Worm (Caenorhabditis elegans): ENCODE measurements around the gene F07F6.2.

F07F6.2 gene

DNA sequence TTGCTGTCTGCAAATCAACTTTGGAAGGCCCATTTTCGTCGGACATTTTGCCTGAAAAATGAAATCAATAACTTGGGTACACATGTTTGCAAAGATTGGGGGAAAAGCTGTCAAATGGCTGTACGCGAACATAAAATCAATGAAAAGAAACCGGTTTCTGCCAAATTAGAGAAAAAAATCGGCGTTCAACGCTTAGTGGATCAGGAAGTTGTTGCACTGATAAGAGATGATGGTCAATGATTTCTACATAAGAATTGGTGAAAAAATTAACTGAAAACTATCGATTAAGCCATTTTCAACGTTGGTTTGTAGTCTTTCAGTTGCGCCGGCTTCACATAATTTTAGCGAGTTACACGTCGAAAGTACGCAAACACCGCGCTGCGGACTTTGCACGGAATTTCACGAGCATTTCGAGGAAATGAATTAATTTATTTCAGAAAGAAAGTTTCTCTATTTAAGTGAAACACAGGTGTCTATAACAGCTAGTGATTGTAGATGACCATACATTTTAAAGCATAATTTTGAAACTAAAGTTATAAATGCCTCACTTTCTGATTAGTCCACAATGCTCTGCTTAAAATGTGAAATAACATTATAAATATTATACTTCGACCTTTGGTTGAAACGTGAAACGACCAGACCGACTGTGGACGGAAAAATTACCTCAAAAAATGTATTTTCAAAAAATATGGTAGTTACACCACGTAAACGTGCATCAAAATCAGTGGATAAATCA is at the start of gene F07F6.2, which contains the start of gene F07F6.4:
TSS of gene F07F6.2 (plus strand) at position 686 of the 736 bp plus-strand sequence.
TSS of gene F07F6.4 (minus strand) at position 51 of the 736 bp plus-strand sequence.
- TF ChIP-seq lsy-2 (tag; optimal IDR thresholded peaks at IDR 0.05) (peak in 1 of 2 experiments; percentile 58), blmp-1 (tag; optimal IDR thresholded peaks at IDR 0.05; ENCODE audit: insufficient read depth) (no peak), C34F6.9 (tag; optimal IDR thresholded peaks at IDR 0.05) (peak; percentile 59), nhr-21 (tag; optimal IDR thresholded peaks at IDR 0.05) (no peak), ztf-1 (GFP tag; conservative IDR thresholded peaks at IDR 0.05) (no peak), elt-3 (tag; optimal IDR thresholded peaks at IDR 0.05) (no peak), gmeb-1 (tag; optimal IDR thresholded peaks at IDR 0.05) (no peak), lin-13 (GFP tag; optimal IDR thresholded peaks at IDR 0.05) (peak; percentile 5), aly-2 (tag; optimal IDR thresholded peaks at IDR 0.05) (no peak), zag-1 (tag; optimal IDR thresholded peaks at IDR 0.05) (no peak), crh-2 (tag; optimal IDR thresholded peaks at IDR 0.05) (peak; percentile 88), nhr-129 (tag; optimal IDR thresholded peaks at IDR 0.05) (peak; percentile 8), sem-4 (tag; optimal IDR thresholded peaks at IDR 0.05) (no peak), sma-9 (GFP tag; optimal IDR thresholded peaks at IDR 0.05) (no peak), sma-9 (tag; optimal IDR thresholded peaks at IDR 0.05) (no peak)

DNA sequence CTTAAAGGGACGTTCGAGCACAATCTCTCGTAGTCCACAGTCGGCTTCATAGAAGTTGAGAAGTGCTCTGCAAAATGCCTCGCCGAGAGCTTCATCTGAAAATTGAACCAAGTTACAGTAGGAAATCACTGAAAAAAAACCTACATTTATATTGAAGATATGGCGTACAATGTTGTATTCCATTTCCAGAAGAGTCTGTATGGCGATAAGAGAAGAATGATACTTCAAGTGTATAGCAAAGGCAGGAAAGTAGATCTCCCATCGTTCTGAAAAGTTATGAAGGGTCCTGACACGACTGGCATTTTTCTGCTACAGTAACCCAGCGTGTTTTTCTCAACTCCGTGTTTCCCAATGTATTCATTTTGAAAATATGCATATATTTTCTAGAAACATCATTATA is 45.7 kb upstream of the F07F6.2 start:
- TF ChIP-seq lsy-2 (tag; optimal IDR thresholded peaks at IDR 0.05) (no peak), ztf-1 (GFP tag; conservative IDR thresholded peaks at IDR 0.05) (no peak), unc-62 (GFP tag; optimal IDR thresholded peaks at IDR 0.05) (no peak), mab-5 (tag; optimal IDR thresholded peaks at IDR 0.05) (no peak), ceh-82 (tag; optimal IDR thresholded peaks at IDR 0.05) (no peak), gmeb-1 (tag; optimal IDR thresholded peaks at IDR 0.05) (no peak), Y55F3AM.14 (GFP tag; optimal IDR thresholded peaks at IDR 0.05) (no peak), nhr-12 (tag; optimal IDR thresholded peaks at IDR 0.05) (no peak), ceh-16 (tag; optimal IDR thresholded peaks at IDR 0.05) (no peak), blmp-1 (tag; optimal IDR thresholded peaks at IDR 0.05; ENCODE audit: insufficient read depth) (no peak), nhr-6 (tag; optimal IDR thresholded peaks at IDR 0.05) (no peak), aly-2 (tag; optimal IDR thresholded peaks at IDR 0.05) (no peak), snpc-4 (tag; optimal IDR thresholded peaks at IDR 0.05) (no peak), nhr-23 (tag; optimal IDR thresholded peaks at IDR 0.05) (no peak), sem-4 (tag; optimal IDR thresholded peaks at IDR 0.05) (no peak), dmd-4 (tag; optimal IDR thresholded peaks at IDR 0.05) (no peak), elt-1 (tag; optimal IDR thresholded peaks at IDR 0.05) (no peak), nhr-237 (tag; optimal IDR thresholded peaks at IDR 0.05) (no peak)

DNA sequence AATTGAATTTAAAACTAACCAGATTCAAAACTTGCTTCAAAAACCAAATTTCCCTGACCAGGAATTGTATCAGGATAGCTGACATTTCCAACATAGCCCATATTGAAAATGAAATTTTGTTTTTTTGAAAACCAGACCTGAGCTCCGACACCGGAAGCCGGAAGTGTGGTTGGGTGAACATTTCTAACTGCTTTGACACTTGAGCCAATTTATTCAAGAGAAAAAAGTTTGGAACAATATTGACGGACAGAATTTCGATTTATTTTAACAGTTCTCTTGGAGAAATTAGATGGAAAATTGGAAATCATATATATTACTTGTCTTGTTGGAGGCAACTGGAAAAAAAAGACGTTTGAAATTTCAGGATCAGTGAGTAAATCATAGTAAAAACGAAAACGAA is 42.8 kb upstream of the F07F6.2 start, which contains the start of gene ccpp-6:
TSS of gene ccpp-6 (minus strand) at position 101 of the 400 bp plus-strand sequence.
- TF ChIP-seq lin-13 (GFP tag; optimal IDR thresholded peaks at IDR 0.05) (no peak), nhr-12 (tag; optimal IDR thresholded peaks at IDR 0.05) (no peak), nhr-11 (tag; optimal IDR thresholded peaks at IDR 0.05) (no peak), nhr-237 (tag; optimal IDR thresholded peaks at IDR 0.05) (no peak), mdl-1 (tag; optimal IDR thresholded peaks at IDR 0.05) (no peak), F13H6.1 (tag; optimal IDR thresholded peaks at IDR 0.05) (no peak), snpc-4 (tag; optimal IDR thresholded peaks at IDR 0.05) (no peak), nhr-6 (tag; optimal IDR thresholded peaks at IDR 0.05) (no peak), fos-1 (tag; optimal IDR thresholded peaks at IDR 0.05) (no peak), blmp-1 (tag; optimal IDR thresholded peaks at IDR 0.05; ENCODE audit: insufficient read depth) (no peak), ztf-1 (GFP tag; conservative IDR thresholded peaks at IDR 0.05) (no peak), nhr-21 (tag; optimal IDR thresholded peaks at IDR 0.05) (no peak), ztf-4 (tag; optimal IDR thresholded peaks at IDR 0.05) (no peak), dmd-4 (tag; optimal IDR thresholded peaks at IDR 0.05) (no peak), crh-2 (tag; optimal IDR thresholded peaks at IDR 0.05) (no peak), egl-27 (tag; optimal IDR thresholded peaks at IDR 0.05) (no peak), sem-4 (tag; optimal IDR thresholded peaks at IDR 0.05) (no peak), nhr-129 (tag; optimal IDR thresholded peaks at IDR 0.05) (no peak)

DNA sequence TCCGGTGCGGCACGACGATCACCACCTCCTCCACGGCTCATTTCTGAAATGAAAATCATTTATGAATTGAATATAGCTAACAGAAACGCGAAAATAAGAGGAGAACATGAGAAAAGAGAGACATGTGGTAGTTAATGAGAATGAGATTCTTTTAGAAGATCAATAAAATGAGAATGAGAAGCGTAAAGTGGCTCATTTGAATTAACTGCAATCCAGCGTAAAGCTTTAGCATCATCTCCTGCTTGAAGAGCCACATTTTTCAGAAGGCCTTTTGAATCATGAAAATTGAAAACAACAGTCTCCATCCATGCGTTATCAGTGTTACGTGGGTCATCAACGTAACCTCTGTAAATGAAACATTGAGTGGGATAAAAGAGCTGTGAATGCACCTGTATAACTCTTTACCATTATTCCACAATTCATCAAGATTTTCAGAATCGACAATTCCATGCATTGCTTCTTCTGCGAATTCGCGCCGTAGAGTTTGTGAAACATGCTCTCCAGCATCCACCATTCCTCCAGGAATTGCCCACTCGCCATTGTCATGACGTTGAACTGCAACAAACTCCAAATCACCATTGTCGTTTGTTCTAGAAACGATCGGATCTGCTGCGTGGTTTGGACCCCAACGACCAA is 41.1 kb upstream of the F07F6.2 start, which contains the start of gene rsp-4:
TSS of gene rsp-4 (minus strand) at position 51 of the 636 bp plus-strand sequence.
- TF ChIP-seq lin-13 (GFP tag; optimal IDR thresholded peaks at IDR 0.05) = no peak
- TF ChIP-seq fos-1 (tag; optimal IDR thresholded peaks at IDR 0.05) = no peak

Data from whole organism, L2 larva.